Fruit fly (Drosophila melanogaster): ENCODE results near the gene CG15169.

Gene CG15169

dm6 chr2L:19023972-19024743 is 33.3 kb downstream of the CG15169 start (continued):
- TF ChIP-seq CG18262 (tag; optimal IDR thresholded peaks at IDR 0.05) (peak; percentile 73), caup (GFP tag; optimal IDR thresholded peaks at IDR 0.05; ENCODE audit: severe bottlenecking) (peak; percentile 69), phol (tag; optimal IDR thresholded peaks at IDR 0.05) (peak; percentile 75), CG6254 (GFP tag; optimal IDR thresholded peaks at IDR 0.05) (peak; percentile 4), CG7928 (GFP tag; optimal IDR thresholded peaks at IDR 0.05) (peak; percentile 27), vfl (GFP tag; optimal IDR thresholded peaks at IDR 0.05) (peak; percentile 38), CG10147 (GFP tag; optimal IDR thresholded peaks at IDR 0.05) (peak; percentile 76), CG15514 (GFP tag; optimal IDR thresholded peaks at IDR 0.05) (peak; percentile 53), dmrt11E (tag; optimal IDR thresholded peaks at IDR 0.05) (no peak), nau (GFP tag; optimal IDR thresholded peaks at IDR 0.05) (peak; percentile 54), nom (GFP tag; optimal IDR thresholded peaks at IDR 0.05) (peak; percentile 41), abd-A (tag; optimal IDR thresholded peaks at IDR 0.05) (peak; percentile 90), CG8478 (optimal IDR thresholded peaks at IDR 0.05) (no peak), onecut (GFP tag; IDR thresholded peaks at IDR 0.05) (peak; percentile 55), Deaf1 (tag; optimal IDR thresholded peaks at IDR 0.05) (peak; percentile 54), dimm (GFP tag; IDR thresholded peaks at IDR 0.05) (no peak), twi (tag; optimal IDR thresholded peaks at IDR 0.05) (peak; percentile 24), dmrt99B (tag; optimal IDR thresholded peaks at IDR 0.05) (peak; percentile 87), Hey (tag; optimal IDR thresholded peaks at IDR 0.05) (peak; percentile 80), CG11456 (GFP tag; IDR thresholded peaks at IDR 0.05) (peak; percentile 55; the same call in 1 of the 3 replicates), Atf6 (GFP tag; IDR thresholded peaks at IDR 0.05) (peak; percentile 70), CG8924 (tag; optimal IDR thresholded peaks at IDR 0.05) (peak; percentile 84), CG12769 (tag; optimal IDR thresholded peaks at IDR 0.05) (peak; percentile 61), Dbx (GFP tag; IDR thresholded peaks at IDR 0.05) (peak; percentile 45; the same call in 1 of the 3 replicates), Elba2 (GFP tag; optimal IDR thresholded peaks at IDR 0.05) (no peak), lab (GFP tag; optimal IDR thresholded peaks at IDR 0.05) (peak; percentile 86), pnt (GFP tag; optimal IDR thresholded peaks at IDR 0.05) (no peak), D (optimal IDR thresholded peaks at IDR 0.05) (no peak), D (GFP tag; optimal IDR thresholded peaks at IDR 0.05) (peak; percentile 67), so (GFP tag; IDR thresholded peaks at IDR 0.05) (peak; percentile 60; the same call in 1 of the 3 replicates), CG14014 (GFP tag; IDR thresholded peaks at IDR 0.05) (peak; percentile 58; the same call in 1 of the 2 replicates), lmd (GFP tag; IDR thresholded peaks at IDR 0.05) (peak; percentile 55), CG17568 (GFP tag; optimal IDR thresholded peaks at IDR 0.05) (no peak), CG43689 (GFP tag; IDR thresholded peaks at IDR 0.05) (no peak), CG4404 (GFP tag; IDR thresholded peaks at IDR 0.05) (no peak; the same call in 1 of the 2 replicates), CG15696 (tag; optimal IDR thresholded peaks at IDR 0.05) (peak; percentile 9), CG17361 (GFP tag; IDR thresholded peaks at IDR 0.05) (peak; percentile 89), nmo (GFP tag; optimal IDR thresholded peaks at IDR 0.05) (peak; percentile 67), CG32767 (GFP tag; IDR thresholded peaks at IDR 0.05) (no peak), tio (GFP tag; optimal IDR thresholded peaks at IDR 0.05) (peak; percentile 40), CG11723 (GFP tag; optimal IDR thresholded peaks at IDR 0.05) (peak; percentile 41), ewg (GFP tag; optimal IDR thresholded peaks at IDR 0.05) (peak; percentile 38), Blimp-1 (GFP tag; optimal IDR thresholded peaks at IDR 0.05) (peak; percentile 60), sob (GFP tag; IDR thresholded peaks at IDR 0.05) (peak; percentile 28; the same call in 1 of the 2 replicates), CG18764 (GFP tag; optimal IDR thresholded peaks at IDR 0.05) (peak; percentile 12), hkb (optimal IDR thresholded peaks at IDR 0.05) (no peak), hkb (GFP tag; IDR thresholded peaks at IDR 0.05) (peak; percentile 68), CG6854 (GFP tag; optimal IDR thresholded peaks at IDR 0.05) (peak; percentile 53), Jarid2 (GFP tag; optimal IDR thresholded peaks at IDR 0.05) (peak; percentile 36)

Measured in whole organism, embryonic.